Fruit fly (Drosophila melanogaster) whole organism, adult: ENCODE measurements around the gene Saf6.

Experiments
- CG11617 ChIP-seq: fragments of 200-800 bp; sonication (Bioruptor generic); optimal IDR thresholded peaks from 2 replicates; lab custom pipeline; 2017; ENCODE audit warnings: mild to moderate bottlenecking, missing biosample characterization, missing genetic modification reagents, missing genetic modification characterization
- CG12768 ChIP-seq: fragments of 200-800 bp; sonication (Bioruptor generic); optimal IDR thresholded peaks from 2 replicates; lab custom pipeline; 2017; ENCODE audit warnings: missing biosample characterization, missing genetic modification characterization, mild to moderate bottlenecking, moderate library complexity, missing genetic modification reagents
- CG14711 ChIP-seq: fragments of 200-800 bp; sonication (Bioruptor generic); optimal IDR thresholded peaks from 2 replicates; lab custom pipeline; 2018; ENCODE audit warnings: missing biosample characterization, mild to moderate bottlenecking, missing genetic modification characterization, moderate library complexity
- CG1620 ChIP-seq: fragments of 200-800 bp; sonication (Bioruptor generic); optimal IDR thresholded peaks from 2 replicates; lab custom pipeline; 2016; ENCODE audit warnings: missing biosample characterization, missing genetic modification characterization
- Clk ChIP-seq: fragments of 200-800 bp; sonication (Bioruptor generic); optimal IDR thresholded peaks from 2 replicates; lab custom pipeline; 2017; ENCODE audit warnings: missing biosample characterization, missing genetic modification characterization
- Crg-1 ChIP-seq: fragments of 200-800 bp; sonication (Bioruptor generic); optimal IDR thresholded peaks from 2 replicates; lab custom pipeline; 2016; ENCODE audit warnings: missing biosample characterization, missing genetic modification characterization
- Hr96 ChIP-seq: fragments of 200-800 bp; sonication (Bioruptor generic); optimal IDR thresholded peaks from 2 replicates; lab custom pipeline; 2016; ENCODE audit warnings: missing biosample characterization, missing genetic modification characterization
- Mnt ChIP-seq: fragments of 200-800 bp; sonication (Bioruptor generic); optimal IDR thresholded peaks from 2 replicates; lab custom pipeline; 2016; ENCODE audit warnings: missing biosample characterization, mild to moderate bottlenecking, missing genetic modification characterization
- ovo ChIP-seq: fragments of 200-800 bp; sonication (Bioruptor generic); optimal IDR thresholded peaks from 2 replicates; lab custom pipeline; 2016; ENCODE audit warnings: missing biosample characterization, missing genetic modification characterization
- pad ChIP-seq: fragments of 200-800 bp; sonication (Bioruptor generic); optimal IDR thresholded peaks from 3 replicates; lab custom pipeline; 2017; ENCODE audit warnings: missing biosample characterization, missing genetic modification characterization, mild to moderate bottlenecking, moderate library complexity, missing genetic modification reagents

DNA sequence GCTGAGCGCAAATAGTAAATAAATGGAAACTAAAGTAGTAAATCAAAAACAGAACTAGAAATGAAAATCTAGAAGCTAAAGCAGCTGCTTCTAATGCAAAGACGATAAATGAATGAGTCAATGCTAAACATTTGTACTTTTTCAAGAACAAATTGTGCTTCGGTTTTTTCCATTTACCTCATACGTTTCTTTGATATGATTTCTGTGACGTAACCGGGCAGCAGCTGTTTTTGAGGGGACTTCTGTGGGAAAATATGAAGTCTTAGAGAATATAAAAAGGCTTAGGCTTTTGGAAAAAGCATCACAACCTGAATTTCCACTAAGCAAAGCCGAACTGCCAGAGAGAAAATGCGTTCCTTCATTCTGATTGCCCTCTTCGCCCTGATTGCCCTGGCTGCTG is 42.5 kb downstream of the Saf6 start, which contains the start of gene CG12506:
- TF ChIP-seq Mnt (no peak), ovo (GFP tag; lab: Kevin White, UChicago) (no peak), Hr96 (GFP tag; lab: Kevin White, UChicago) (no peak), CG1620 (no peak), pad (GFP tag; lab: Kevin White, UChicago) (no peak), CG14711 (tag; lab: Kevin White, UChicago) (no peak), Clk (GFP tag; lab: Kevin White, UChicago) (no peak), CG12768 (GFP tag; lab: Kevin White, UChicago) (no peak), CG11617 (GFP tag; lab: Kevin White, UChicago) (no peak), Crg-1 (GFP tag; lab: Kevin White, UChicago) (no peak)
